Worm (Caenorhabditis elegans): ENCODE measurements around the gene C35D10.17.

C35D10.17 gene

DNA sequence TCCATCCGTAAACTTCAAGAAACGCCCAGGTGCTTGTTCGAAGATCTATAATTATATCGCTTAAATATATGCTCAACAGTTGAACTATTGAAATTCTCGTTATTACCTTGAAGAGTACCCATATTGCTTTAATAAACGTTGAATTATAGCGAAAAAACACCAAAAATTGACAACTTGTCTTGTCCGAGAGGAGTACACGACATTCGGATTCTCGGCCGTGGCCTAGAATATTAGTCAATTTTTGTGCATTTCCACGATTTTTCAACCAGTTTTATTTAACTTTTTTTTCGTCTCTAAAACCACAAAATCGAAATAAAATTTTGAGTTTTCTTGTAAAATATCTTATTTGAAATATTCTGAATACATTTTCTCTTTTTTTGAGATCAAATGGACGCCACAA lies 45.5 kb downstream of the C35D10.17 start, which contains the start of the genes F26F4.9 and cee-1 (continued):
- no peak for TF ChIP-seq lsy-27 (tag; optimal IDR thresholded peaks at IDR 0.05; ENCODE audit: borderline replicate concordance, insufficient read depth)
- no peak for TF ChIP-seq F49E8.2 (tag; optimal IDR thresholded peaks at IDR 0.05; ENCODE audit: insufficient read depth)
- TF ChIP-seq Y67H2A.10 (GFP tag; conservative IDR thresholded peaks at IDR 0.05) = no peak
- TF ChIP-seq him-1 (tag; optimal IDR thresholded peaks at IDR 0.05) = peak; percentile 44
- no peak for TF ChIP-seq attf-5 (GFP tag; optimal IDR thresholded peaks at IDR 0.05)
- no peak for TF ChIP-seq somi-1 (GFP tag; optimal IDR thresholded peaks at IDR 0.05)
- no peak for TF ChIP-seq sdz-38 (tag; optimal IDR thresholded peaks at IDR 0.05)
- TF ChIP-seq lin-35 (GFP tag; optimal IDR thresholded peaks at IDR 0.05) = peak in 1 of 3 experiments; percentile 63
- no peak for TF ChIP-seq lin-26 (GFP tag; IDR thresholded peaks at IDR 0.05)
- TF ChIP-seq ztf-18 (tag; optimal IDR thresholded peaks at IDR 0.05) = peak; percentile 8

DNA sequence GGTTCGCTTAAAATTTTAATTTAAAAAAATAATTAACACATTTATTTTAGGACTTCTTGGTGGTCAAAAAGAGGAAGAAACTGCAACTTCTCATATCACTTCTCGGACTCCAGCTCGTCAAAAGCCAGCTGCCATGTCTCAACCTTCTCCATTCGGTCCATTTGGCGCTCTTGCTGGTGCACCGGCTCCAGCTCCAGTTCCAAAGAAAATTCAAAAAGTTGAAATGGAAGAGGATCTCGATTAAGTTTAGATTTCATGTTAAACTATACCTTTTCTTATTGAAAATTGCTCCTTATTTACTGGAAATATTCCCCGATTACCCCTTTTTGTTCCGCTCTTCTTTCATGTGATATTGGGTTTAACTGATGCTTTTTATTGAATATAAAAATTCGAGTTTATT lies 46.9 kb downstream of the C35D10.17 start:
- TF ChIP-seq madf-6 (GFP tag; IDR thresholded peaks at IDR 0.05) (no peak), hrde-1 (tag; optimal IDR thresholded peaks at IDR 0.05; ENCODE audit: borderline replicate concordance) (peak; percentile 19), ztf-18 (tag; optimal IDR thresholded peaks at IDR 0.05) (no peak), pbrm-1 (GFP tag; IDR thresholded peaks at IDR 0.05) (no peak), F33H1.4 (GFP tag; IDR thresholded peaks at IDR 0.05) (no peak)

Data from whole organism, young adult.